Fruit fly (Drosophila melanogaster) Kc167 (cell line): ENCODE results near the gene nSMase.

Source experiments
- Sin3A ChIP-seq: fragments of >200 bp; optimal IDR thresholded peaks from 2 replicates; lab custom pipeline; 2018; ENCODE audit warnings: missing external identifiers
- h ChIP-seq: fragments of >200 bp; optimal IDR thresholded peaks from 3 replicates; lab custom pipeline; 2018; ENCODE audit warnings: missing external identifiers
- insv ChIP-seq: fragments of >200 bp; optimal IDR thresholded peaks from 3 replicates; lab custom pipeline; 2018; ENCODE audit warnings: missing external identifiers
- psq ChIP-seq: fragments of >200 bp; optimal IDR thresholded peaks from 2 replicates; lab custom pipeline; 2017; ENCODE audit warnings: missing external identifiers

dm6 chr3L:3206263-3206662 lies 12.7 kb upstream of the nSMase start, which contains the start of gene CG33160:
- no peak for TF ChIP-seq Sin3A
- TF ChIP-seq psq (lab: Kevin White, UChicago), result no peak
- TF ChIP-seq insv (lab: Kevin White, UChicago), result no peak
- no peak for TF ChIP-seq h (lab: Kevin White, UChicago)
